Worm (Caenorhabditis elegans): ENCODE measurements around the gene F23F1.6.

F23F1.6 gene

ce11 chrII:66322-66721, 29.2 kb upstream of the F23F1.6 start (continued):
- TF ChIP-seq pha-4 (tag; optimal IDR thresholded peaks at IDR 0.05) (no peak), ceh-30 (tag; optimal IDR thresholded peaks at IDR 0.05) (peak; percentile 63), hlh-30 (tag; optimal IDR thresholded peaks at IDR 0.05; ENCODE audit: insufficient read depth) (peak; percentile 84), elt-2 (tag; optimal IDR thresholded peaks at IDR 0.05) (peak; percentile 39), syd-9 (tag; optimal IDR thresholded peaks at IDR 0.05) (peak; percentile 17), pha-2 (tag; optimal IDR thresholded peaks at IDR 0.05) (peak; percentile 1), ceh-34 (tag; optimal IDR thresholded peaks at IDR 0.05) (peak; percentile 63), unc-55 (GFP tag; optimal IDR thresholded peaks at IDR 0.05) (peak; percentile 69), unc-42 (tag; optimal IDR thresholded peaks at IDR 0.05) (peak; percentile 13), ceh-45 (GFP tag; IDR thresholded peaks at IDR 0.05) (no peak), ref-2 (tag; optimal IDR thresholded peaks at IDR 0.05) (peak; percentile 92), rnt-1 (tag; optimal IDR thresholded peaks at IDR 0.05) (peak; percentile 31), mec-3 (tag; optimal IDR thresholded peaks at IDR 0.05; ENCODE audit: borderline replicate concordance) (peak; percentile 28), eyg-1 (tag; optimal IDR thresholded peaks at IDR 0.05) (peak; percentile 84), fkh-6 (tag; optimal IDR thresholded peaks at IDR 0.05) (no peak), fax-1 (tag; optimal IDR thresholded peaks at IDR 0.05) (no peak), hlh-8 (tag; optimal IDR thresholded peaks at IDR 0.05) (peak; percentile 76), gmeb-2 (tag; optimal IDR thresholded peaks at IDR 0.05) (no peak)

ce11 chrII:65484-65883, 28.4 kb upstream of the F23F1.6 start:
- TF ChIP-seq hlh-8 (tag; optimal IDR thresholded peaks at IDR 0.05) (no peak), zip-5 (tag; optimal IDR thresholded peaks at IDR 0.05) (no peak), Y22D7AL.16 (tag; optimal IDR thresholded peaks at IDR 0.05) (no peak), C08G9.2 (tag; optimal IDR thresholded peaks at IDR 0.05) (no peak), pax-1 (tag; optimal IDR thresholded peaks at IDR 0.05) (no peak), npax-4 (tag; optimal IDR thresholded peaks at IDR 0.05) (no peak), ceh-31 (tag; optimal IDR thresholded peaks at IDR 0.05) (no peak), ceh-18 (tag; optimal IDR thresholded peaks at IDR 0.05) (no peak), sox-2 (GFP tag; IDR thresholded peaks at IDR 0.05) (no peak), syd-9 (tag; optimal IDR thresholded peaks at IDR 0.05) (no peak)

- TF ChIP-seq tbx-7 (tag; optimal IDR thresholded peaks at IDR 0.05) (no peak), nfya-1 (tag; optimal IDR thresholded peaks at IDR 0.05) (no peak), sox-4 (tag; optimal IDR thresholded peaks at IDR 0.05) (no peak), rnt-1 (tag; optimal IDR thresholded peaks at IDR 0.05) (no peak), ceh-30 (tag; optimal IDR thresholded peaks at IDR 0.05) (no peak), C08G9.2 (tag; optimal IDR thresholded peaks at IDR 0.05) (no peak), T23F11.4 (GFP tag; optimal IDR thresholded peaks at IDR 0.05) (no peak), unc-3 (GFP tag; conservative IDR thresholded peaks at IDR 0.05) (no peak), unc-3 (tag; optimal IDR thresholded peaks at IDR 0.05) (no peak), pha-4 (tag; optimal IDR thresholded peaks at IDR 0.05) (no peak), C38D4.7 (GFP tag; optimal IDR thresholded peaks at IDR 0.05) (no peak), hlh-8 (tag; optimal IDR thresholded peaks at IDR 0.05) (no peak), ceh-31 (tag; optimal IDR thresholded peaks at IDR 0.05) (no peak), ceh-6 (GFP tag; optimal IDR thresholded peaks at IDR 0.05) (no peak), unc-86 (tag; optimal IDR thresholded peaks at IDR 0.05) (no peak), odd-2 (tag; optimal IDR thresholded peaks at IDR 0.05) (no peak)
Observed at ce11 chrII:61013-61412, 23.9 kb upstream of the F23F1.6 start, which contains the start of gene C23H3.2. Gene C23H3.2 (plus strand): TSS chrII:61313.

- TF ChIP-seq fax-1 (tag; optimal IDR thresholded peaks at IDR 0.05) (no peak), ceh-48 (tag; optimal IDR thresholded peaks at IDR 0.05) (no peak), che-1 (tag; optimal IDR thresholded peaks at IDR 0.05) (no peak), unc-55 (GFP tag; optimal IDR thresholded peaks at IDR 0.05) (no peak), C38D4.7 (GFP tag; optimal IDR thresholded peaks at IDR 0.05) (no peak), pha-2 (tag; optimal IDR thresholded peaks at IDR 0.05) (no peak), dmd-4 (tag; optimal IDR thresholded peaks at IDR 0.05; ENCODE audit: borderline replicate concordance) (no peak), lim-6 (tag; optimal IDR thresholded peaks at IDR 0.05) (no peak), ets-4 (tag; optimal IDR thresholded peaks at IDR 0.05) (no peak), ceh-30 (tag; optimal IDR thresholded peaks at IDR 0.05) (no peak)
Observed at ce11 chrII:60049-60448, 22.9 kb upstream of the F23F1.6 start.
